Fruit fly (Drosophila melanogaster) whole organism, embryonic: ENCODE results near the gene sloth1.

Experiments
- CG10462 ChIP-seq: fragments of 200-800 bp; sonication (Bioruptor generic); optimal IDR thresholded peaks from 2 replicates; lab custom pipeline; 2016; ENCODE audit warnings: missing biosample characterization, missing genetic modification characterization
- CG11093 ChIP-seq: fragments of 200-800 bp; sonication (Bioruptor generic); IDR thresholded peaks from 3 replicates; pipeline ENCODE4 v1.3.6; 2022; ENCODE audit warnings: missing biosample characterization, missing genetic modification characterization
- CG14965 ChIP-seq: fragments of 200-800 bp; sonication (Bioruptor generic); optimal IDR thresholded peaks from 2 replicates; lab custom pipeline; 2016; ENCODE audit warnings: missing biosample characterization, missing genetic modification characterization, borderline replicate concordance
- CG17612 ChIP-seq: fragments of 200-800 bp; sonication (Bioruptor generic); IDR thresholded peaks from 2 replicates; pipeline ENCODE4 v1.3.6; 2022; ENCODE audit warnings: missing biosample characterization, missing genetic modification characterization
- CG17912 ChIP-seq: fragments of 200-800 bp; sonication (Bioruptor generic); optimal IDR thresholded peaks from 2 replicates; lab custom pipeline; 2018; ENCODE audit warnings: missing biosample characterization, mild to moderate bottlenecking, missing genetic modification characterization
- CG18011 ChIP-seq: fragments of 200-800 bp; sonication (Bioruptor generic); optimal IDR thresholded peaks from 2 replicates; lab custom pipeline; 2017; ENCODE audit warnings: missing biosample characterization, missing genetic modification characterization, mild to moderate bottlenecking, moderate library complexity, missing genotype
- CG30020 ChIP-seq: fragments of 200-800 bp; optimal IDR thresholded peaks from 2 replicates; lab custom pipeline; 2019; ENCODE audit warnings: missing biosample characterization, mild to moderate bottlenecking, missing genetic modification characterization, moderate library complexity
- CG31441 ChIP-seq: fragments of 200-800 bp; sonication (Bioruptor generic); IDR thresholded peaks from 2 replicates; pipeline ENCODE4 v1.3.6; 2022; ENCODE audit warnings: missing biosample characterization, missing genetic modification characterization
- CG32772 ChIP-seq: fragments of 200-800 bp; sonication (Bioruptor generic); IDR thresholded peaks from 2 replicates; pipeline ENCODE4 v1.3.6; 2022; ENCODE audit warnings: missing biosample characterization, missing genetic modification characterization
- CG33213 ChIP-seq: fragments of 200-800 bp; sonication (Bioruptor generic); optimal IDR thresholded peaks from 3 replicates; lab custom pipeline; 2016; ENCODE audit warnings: missing biosample characterization, missing genetic modification characterization
- CG33557 ChIP-seq: fragments of 200-800 bp; sonication (Bioruptor generic); optimal IDR thresholded peaks from 2 replicates; lab custom pipeline; 2019; ENCODE audit warnings: missing biosample characterization, mild to moderate bottlenecking, missing genetic modification characterization, moderate library complexity
- CG34376 ChIP-seq: fragments of 200-800 bp; sonication (Bioruptor generic); optimal IDR thresholded peaks from 2 replicates; lab custom pipeline; 2018; ENCODE audit warnings: missing biosample characterization, mild to moderate bottlenecking, missing genetic modification characterization
- CG4854 ChIP-seq: fragments of 200-800 bp; sonication (Bioruptor generic); optimal IDR thresholded peaks from 2 replicates; lab custom pipeline; 2016; ENCODE audit warnings: missing biosample characterization, missing genetic modification characterization, inconsistent platforms
- CG6654 ChIP-seq: fragments of 200-800 bp; sonication (Bioruptor generic); optimal IDR thresholded peaks from 2 replicates; lab custom pipeline; 2017; ENCODE audit warnings: missing biosample characterization, mild to moderate bottlenecking, missing genetic modification characterization
- CG6765 ChIP-seq: fragments of 200-800 bp; sonication (Bioruptor generic); optimal IDR thresholded peaks from 3 replicates; lab custom pipeline; 2017; ENCODE audit warnings: missing biosample characterization, mild to moderate bottlenecking, missing genetic modification characterization
- CG6791 ChIP-seq: fragments of 200-800 bp; sonication (Bioruptor generic); IDR thresholded peaks from 3 replicates; pipeline ENCODE4 v1.3.6; 2022; ENCODE audit warnings: missing biosample characterization, missing genetic modification characterization; ENCODE audit not compliant: partially characterized antibody
- CG6813 ChIP-seq: fragments of 200-800 bp; sonication (Bioruptor generic); optimal IDR thresholded peaks from 2 replicates; lab custom pipeline; 2017; ENCODE audit warnings: missing biosample characterization, missing genetic modification characterization, mild to moderate bottlenecking, moderate library complexity, missing genetic modification reagents
- CG7745 ChIP-seq: fragments of 200-800 bp; sonication (Bioruptor generic); optimal IDR thresholded peaks from 2 replicates; lab custom pipeline; 2018; ENCODE audit warnings: missing biosample characterization, mild to moderate bottlenecking, missing genetic modification characterization, moderate library complexity
- CG7839 ChIP-seq: fragments of 200-800 bp; sonication (Bioruptor generic); optimal IDR thresholded peaks from 3 replicates; lab custom pipeline; 2018; ENCODE audit warnings: missing biosample characterization, mild to moderate bottlenecking, missing genetic modification characterization, moderate library complexity
- CTCF ChIP-seq: fragments of 200-800 bp; sonication (Bioruptor generic); optimal IDR thresholded peaks from 2 replicates; lab custom pipeline; 2017; ENCODE audit warnings: missing biosample characterization, mild to moderate bottlenecking, missing genetic modification characterization, moderate library complexity
- Dll ChIP-seq: fragments of 200-800 bp; sonication (Bioruptor generic); IDR thresholded peaks from 4 replicates; pipeline ENCODE4 v1.3.6; 2022; ENCODE audit warnings: missing biosample characterization, missing genetic modification characterization; ENCODE audit not compliant: partially characterized antibody
- Doc2 ChIP-seq: fragments of 200-800 bp; sonication (Bioruptor generic); IDR thresholded peaks from 2 replicates; pipeline ENCODE4 v1.3.6; 2022; ENCODE audit warnings: missing biosample characterization, missing genetic modification characterization
- Fer1 ChIP-seq: fragments of 200-800 bp; sonication (Bioruptor generic); optimal IDR thresholded peaks from 2 replicates; lab custom pipeline; 2017; ENCODE audit warnings: missing biosample characterization, mild to moderate bottlenecking, missing genetic modification characterization
- Gug ChIP-seq: fragments of 200-800 bp; sonication (Bioruptor generic); IDR thresholded peaks from 4 replicates; pipeline ENCODE4 v1.3.6; 2022; ENCODE audit warnings: missing biosample characterization, missing genetic modification characterization
- H2.0 ChIP-seq: fragments of 200-800 bp; sonication (Bioruptor generic); IDR thresholded peaks from 2 replicates; pipeline ENCODE4 v1.3.6; 2022; ENCODE audit warnings: missing biosample characterization, missing genetic modification characterization
- Hmx ChIP-seq: fragments of 200-800 bp; sonication (Bioruptor generic); optimal IDR thresholded peaks from 2 replicates; lab custom pipeline; 2016; ENCODE audit warnings: missing biosample characterization, missing genetic modification characterization
- MBD-R2 ChIP-seq: fragments of 200-800 bp; sonication (Bioruptor generic); IDR thresholded peaks from 2 replicates; pipeline ENCODE4 v1.3.6; 2022; ENCODE audit warnings: missing biosample characterization, missing genetic modification characterization
- Sox100B ChIP-seq: fragments of 200-800 bp; sonication (Bioruptor generic); optimal IDR thresholded peaks from 3 replicates; lab custom pipeline; 2018; ENCODE audit warnings: missing biosample characterization, mild to moderate bottlenecking, missing genetic modification characterization
- Sox102F ChIP-seq: fragments of 200-800 bp; sonication (Bioruptor generic); optimal IDR thresholded peaks from 2 replicates; lab custom pipeline; 2018; ENCODE audit warnings: missing biosample characterization, mild to moderate bottlenecking, missing genetic modification characterization, moderate library complexity
- Sry-δ ChIP-seq: fragments of 200-800 bp; sonication (Bioruptor generic); optimal IDR thresholded peaks from 2 replicates; lab custom pipeline; 2016; ENCODE audit warnings: missing biosample characterization, missing genetic modification characterization
- ase ChIP-seq: fragments of 200-800 bp; sonication (Bioruptor generic); IDR thresholded peaks from 3 replicates; pipeline ENCODE4 v1.3.6; 2022; ENCODE audit warnings: missing biosample characterization, missing genetic modification characterization
- ato ChIP-seq: fragments of 200-800 bp; sonication (Bioruptor generic); IDR thresholded peaks from 2 replicates; pipeline ENCODE4 v1.3.6; 2022; ENCODE audit warnings: missing biosample characterization, missing genetic modification characterization; ENCODE audit not compliant: partially characterized antibody
- br ChIP-seq: fragments of >200 bp; optimal IDR thresholded peaks from 2 replicates; lab custom pipeline; 2017
- cad ChIP-seq: fragments of >200 bp; optimal IDR thresholded peaks from 2 replicates; lab custom pipeline; 2017; ENCODE audit warnings: missing biosample characterization, missing genetic modification characterization
- caup ChIP-seq: fragments of 200-800 bp; sonication (Bioruptor generic); optimal IDR thresholded peaks from 3 replicates; lab custom pipeline; 2017; ENCODE audit warnings: missing biosample characterization, mild to moderate bottlenecking, missing genetic modification characterization, moderate library complexity; ENCODE audit not compliant: severe bottlenecking
- chinmo ChIP-seq: fragments of 200-800 bp; sonication (Bioruptor generic); IDR thresholded peaks from 4 replicates; pipeline ENCODE4 v1.3.6; 2022; ENCODE audit warnings: missing biosample characterization, missing genetic modification characterization; ENCODE audit not compliant: partially characterized antibody
- chn ChIP-seq: fragments of 200-800 bp; sonication (Bioruptor generic); optimal IDR thresholded peaks from 2 replicates; lab custom pipeline; 2016; ENCODE audit warnings: missing biosample characterization, missing genetic modification characterization
- ci ChIP-seq: fragments of 200-800 bp; sonication (Bioruptor generic); IDR thresholded peaks from 3 replicates; pipeline ENCODE4 v1.3.6; 2022; ENCODE audit warnings: missing biosample characterization, missing genetic modification characterization
- crol ChIP-seq: fragments of 200-800 bp; sonication (Bioruptor generic); IDR thresholded peaks from 2 replicates; pipeline ENCODE4 v1.3.6; 2022; ENCODE audit warnings: missing biosample characterization, missing genetic modification characterization
- crp ChIP-seq, 2 experiments: fragments of 200-800 bp; sonication (Bioruptor generic); optimal IDR thresholded peaks; 2 replicates in 1 of 2; 3 replicates in 1 of 2; lab custom pipeline; 2017; ENCODE audit warnings: missing biosample characterization in 2 of 2, missing genetic modification characterization in 2 of 2, mild to moderate bottlenecking in 1 of 2, moderate library complexity in 1 of 2
- gce ChIP-seq: fragments of 200-800 bp; sonication (Bioruptor generic); IDR thresholded peaks from 3 replicates; pipeline ENCODE4 v1.3.6; 2022; ENCODE audit warnings: missing biosample characterization, missing genetic modification characterization
- gfzf ChIP-seq: fragments of 200-800 bp; sonication (Bioruptor generic); optimal IDR thresholded peaks from 2 replicates; lab custom pipeline; 2016; ENCODE audit warnings: missing biosample characterization, mild to moderate bottlenecking, missing genetic modification characterization, moderate library complexity
- grn ChIP-seq: fragments of 200-800 bp; sonication (Bioruptor generic); optimal IDR thresholded peaks from 3 replicates; lab custom pipeline; 2017; ENCODE audit warnings: missing biosample characterization, missing genetic modification characterization
- inv ChIP-seq: fragments of 200-800 bp; sonication (Bioruptor generic); IDR thresholded peaks from 2 replicates; pipeline ENCODE4 v1.3.6; 2022; ENCODE audit warnings: missing biosample characterization, missing genetic modification characterization; ENCODE audit not compliant: partially characterized antibody
- lbe ChIP-seq: fragments of 200-800 bp; sonication (Bioruptor generic); optimal IDR thresholded peaks from 2 replicates; lab custom pipeline; 2016; ENCODE audit warnings: missing biosample characterization, mild to moderate bottlenecking, missing genetic modification characterization
- seq ChIP-seq: fragments of 200-800 bp; sonication (Bioruptor generic); IDR thresholded peaks from 2 replicates; pipeline ENCODE4 v1.3.6; 2022; ENCODE audit warnings: missing biosample characterization, missing genetic modification characterization
- so ChIP-seq: fragments of 200-800 bp; sonication (Bioruptor generic); IDR thresholded peaks from 3 replicates; pipeline ENCODE4 v1.3.6; 2022; ENCODE audit warnings: missing biosample characterization, missing genetic modification characterization
- twi ChIP-seq: fragments of 200-800 bp; optimal IDR thresholded peaks from 2 replicates; lab custom pipeline; 2019; ENCODE audit warnings: missing biosample characterization, mild to moderate bottlenecking, missing genetic modification characterization, moderate library complexity
- usp ChIP-seq: fragments of >200 bp; optimal IDR thresholded peaks from 2 replicates; lab custom pipeline; 2017; ENCODE audit warnings: missing biosample characterization, missing genetic modification characterization

The sloth1 gene

dm6 chrX:7004101-7004700 lies 7.0 kb upstream of the sloth1 start (continued):
- TF ChIP-seq H2.0 (peak; percentile 44; the same call in 1 of the 2 replicates), so (GFP tag; lab: Robert Waterston, UW) (peak; percentile 77; the same call in 2 of the 3 replicates), crp (GFP tag; optimal IDR thresholded peaks at IDR 0.05; lab: Kevin White, UChicago) (peak in 1 of 2 experiments; percentile 46), CG31441 (peak; percentile 77), br (lab: Kevin White, UChicago) (no peak), CG17612 (GFP tag; lab: Robert Waterston, UW) (peak; percentile 42; the same call in 1 of the 2 replicates), MBD-R2 (peak; percentile 44; the same call in 1 of the 2 replicates), CG34376 (GFP tag; lab: Kevin White, UChicago) (peak; percentile 39), ato (GFP tag; lab: Robert Waterston, UW) (no peak), CG30020 (tag; lab: Kevin White, UChicago) (peak; percentile 21), inv (no peak), ci (peak; percentile 89), CG18011 (GFP tag; lab: Kevin White, UChicago) (peak; percentile 39), CG33213 (GFP tag; lab: Kevin White, UChicago) (peak; percentile 90), Hmx (GFP tag; lab: Kevin White, UChicago) (no peak), seq (peak; percentile 84), Sox100B (GFP tag; lab: Kevin White, UChicago) (peak; percentile 85), Dll (GFP tag; lab: Robert Waterston, UW) (no peak), CG10462 (GFP tag; lab: Kevin White, UChicago) (peak; percentile 87), lbe (no peak), Gug (GFP tag; lab: Robert Waterston, UW) (no peak), CG6765 (GFP tag; lab: Kevin White, UChicago) (peak; percentile 35), CG33557 (GFP tag; lab: Kevin White, UChicago) (peak; percentile 98), CG7839 (peak; percentile 64), CG11093 (GFP tag; lab: Robert Waterston, UW) (peak; percentile 72; the same call in 1 of the 3 replicates), grn (GFP tag; lab: Kevin White, UChicago) (peak; percentile 84), CG7745 (tag; lab: Kevin White, UChicago) (peak; percentile 95), gce (GFP tag; lab: Robert Waterston, UW) (peak; percentile 86), caup (peak; percentile 84), ase (GFP tag; lab: Robert Waterston, UW) (peak; percentile 54; the same call in 2 of the 3 replicates), cad (GFP tag; lab: Kevin White, UChicago) (peak; percentile 4), Fer1 (GFP tag; lab: Kevin White, UChicago) (peak; percentile 74), chinmo (GFP tag; lab: Robert Waterston, UW) (no peak), CG14965 (GFP tag; lab: Kevin White, UChicago) (peak; percentile 85), Sry-δ (GFP tag; lab: Kevin White, UChicago) (peak; percentile 43), chn (GFP tag; lab: Kevin White, UChicago) (peak; percentile 68), CG6813 (peak; percentile 96), usp (GFP tag; lab: Kevin White, UChicago) (no peak), Sox102F (GFP tag; lab: Kevin White, UChicago) (peak; percentile 46), CG4854 (GFP tag; lab: Kevin White, UChicago) (peak; percentile 66), CG6654 (GFP tag; lab: Kevin White, UChicago) (peak; percentile 32), CG6791 (GFP tag; lab: Robert Waterston, UW) (no peak), CG17912 (GFP tag; lab: Kevin White, UChicago) (peak; percentile 62), CTCF (GFP tag; lab: Kevin White, UChicago) (peak; percentile 30), Doc2 (GFP tag; lab: Robert Waterston, UW) (no peak), crol (GFP tag; lab: Robert Waterston, UW) (no peak), gfzf (GFP tag; lab: Kevin White, UChicago) (no peak), twi (tag; lab: Kevin White, UChicago) (peak; percentile 79), CG32772 (GFP tag; lab: Robert Waterston, UW) (peak; percentile 40; the same call in 1 of the 2 replicates)
